Fruit fly (Drosophila melanogaster): ENCODE results near the gene CG18577.

Gene CG18577

DNA sequence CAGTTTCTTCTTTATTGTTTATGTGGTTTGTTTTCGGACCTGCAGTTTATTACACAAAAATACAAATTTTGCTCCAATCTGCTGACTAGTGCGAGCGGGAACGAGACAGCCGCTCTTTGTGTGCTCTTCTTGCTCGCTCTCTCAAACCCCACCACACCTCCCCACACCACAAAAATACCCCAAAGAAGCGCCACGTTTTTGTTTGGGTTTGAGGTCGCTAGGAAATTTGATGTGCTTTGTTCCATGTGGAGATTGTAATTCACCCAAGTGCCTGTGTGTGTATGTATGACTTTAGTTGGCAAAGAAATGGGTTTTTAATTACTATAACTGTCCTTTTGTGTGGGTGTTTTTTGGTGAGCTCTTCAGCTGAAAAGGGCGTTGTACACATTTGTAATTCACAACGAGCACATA lies 2.2 kb downstream of the CG18577 start (continued):
- TF ChIP-seq Ets96B (tag; optimal IDR thresholded peaks at IDR 0.05) = no peak
- TF ChIP-seq esn (GFP tag; optimal IDR thresholded peaks at IDR 0.05) = no peak
- TF ChIP-seq pdm3 (GFP tag; optimal IDR thresholded peaks at IDR 0.05) = no peak
- TF ChIP-seq Sox102F (GFP tag; optimal IDR thresholded peaks at IDR 0.05) = no peak
- no peak for TF ChIP-seq fd59A (GFP tag; optimal IDR thresholded peaks at IDR 0.05)
- TF ChIP-seq CG11294 (GFP tag; IDR thresholded peaks at IDR 0.05) = no peak
- no peak for TF ChIP-seq dac (GFP tag; optimal IDR thresholded peaks at IDR 0.05)
- no peak for TF ChIP-seq CG31627 (GFP tag; optimal IDR thresholded peaks at IDR 0.05)
- no peak for TF ChIP-seq CG6792 (GFP tag; optimal IDR thresholded peaks at IDR 0.05)
- TF ChIP-seq Gug (GFP tag; IDR thresholded peaks at IDR 0.05) = no peak
- TF ChIP-seq CG10631 (GFP tag; optimal IDR thresholded peaks at IDR 0.05) = no peak
- no peak for TF ChIP-seq Hr4 (GFP tag; optimal IDR thresholded peaks at IDR 0.05)
- TF ChIP-seq acj6 (GFP tag; optimal IDR thresholded peaks at IDR 0.05) = no peak
- no peak for TF ChIP-seq Sox15 (GFP tag; optimal IDR thresholded peaks at IDR 0.05)
- no peak for TF ChIP-seq Met (GFP tag; optimal IDR thresholded peaks at IDR 0.05)
- no peak for TF ChIP-seq CG7368 (GFP tag; optimal IDR thresholded peaks at IDR 0.05)
- no peak; the same call in 1 of the 2 replicates for TF ChIP-seq CG15336 (GFP tag; IDR thresholded peaks at IDR 0.05)
- TF ChIP-seq CG3032 (tag; optimal IDR thresholded peaks at IDR 0.05) = no peak
- no peak for TF ChIP-seq CG8319 (GFP tag; optimal IDR thresholded peaks at IDR 0.05)
- peak; percentile 25 for TF ChIP-seq Blimp-1 (GFP tag; optimal IDR thresholded peaks at IDR 0.05)
- TF ChIP-seq CG11762 (GFP tag; optimal IDR thresholded peaks at IDR 0.05; ENCODE audit: insufficient read depth) = no peak

DNA sequence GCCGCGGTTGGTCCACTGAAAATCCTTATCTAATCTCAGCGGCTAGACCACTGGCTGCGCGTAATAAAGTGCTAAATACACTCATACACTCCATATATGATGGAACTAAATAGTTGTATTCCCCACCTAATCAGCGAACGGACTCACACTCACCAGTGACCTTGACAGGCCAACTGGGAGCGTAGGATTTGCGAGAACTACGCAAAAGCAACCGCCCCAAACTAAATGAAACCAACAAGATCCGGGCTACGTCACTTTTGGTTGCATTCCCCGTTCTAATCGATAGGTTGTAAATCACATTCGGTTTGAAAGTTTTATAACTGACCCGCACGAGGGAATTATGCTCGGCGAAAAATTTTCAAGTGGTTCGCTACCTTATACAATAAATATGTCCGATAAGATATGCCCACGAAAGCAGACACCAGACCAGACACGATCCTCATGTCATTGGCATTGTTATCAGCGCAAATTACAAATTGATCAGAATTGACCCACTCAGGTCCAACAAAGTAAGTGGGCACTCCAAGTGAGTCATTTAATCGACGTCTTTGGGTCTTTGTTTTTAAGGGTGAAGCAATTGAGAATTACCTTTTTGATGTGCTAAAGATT lies 3.4 kb downstream of the CG18577 start:
- TF ChIP-seq CG4318 (GFP tag; optimal IDR thresholded peaks at IDR 0.05) = no peak
- peak; percentile 28 for TF ChIP-seq dsx (GFP tag; optimal IDR thresholded peaks at IDR 0.05; ENCODE audit: poor library complexity, severe bottlenecking)

DNA sequence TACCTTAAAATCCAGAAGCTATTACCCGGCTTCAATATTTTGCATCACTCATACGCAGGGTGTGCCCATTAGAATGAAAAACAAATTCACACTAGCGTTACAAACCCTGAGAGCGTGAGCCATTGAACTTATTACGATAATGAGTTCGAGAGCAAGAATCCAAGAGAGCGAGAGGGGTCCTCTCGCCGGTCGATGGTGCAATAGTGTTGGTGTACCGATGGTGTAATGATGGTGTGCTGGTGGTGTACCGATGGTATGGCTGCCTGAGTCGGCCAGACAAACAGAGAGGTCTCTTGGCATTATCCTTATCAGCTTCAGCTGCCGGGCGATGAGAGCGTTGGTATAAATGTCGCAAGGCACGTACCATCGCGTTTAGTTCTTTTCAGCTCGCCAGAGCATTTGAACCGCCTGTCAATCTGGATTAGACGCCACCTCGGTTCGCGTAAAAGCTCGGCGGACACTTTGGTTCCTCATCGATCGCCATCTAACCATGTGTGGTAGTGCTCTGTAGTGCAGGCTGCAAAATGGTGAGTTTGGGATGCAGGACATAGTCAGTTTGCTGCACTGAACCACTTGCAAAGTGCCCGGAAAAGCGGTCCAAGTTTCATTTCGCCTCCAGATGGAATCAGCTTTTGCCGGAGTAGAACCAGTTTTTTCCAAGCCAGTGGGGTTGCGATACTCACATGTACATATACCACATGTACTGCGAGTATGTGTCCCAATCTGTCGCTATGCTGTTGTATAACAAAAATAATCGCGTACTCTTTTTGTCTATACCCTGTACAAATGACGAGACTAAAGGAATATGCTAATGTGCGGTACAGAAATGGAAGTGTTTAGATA lies 4.4 kb downstream of the CG18577 start:
- TF ChIP-seq fkh (GFP tag; optimal IDR thresholded peaks at IDR 0.05) (no peak), CG10669 (GFP tag; optimal IDR thresholded peaks at IDR 0.05) (no peak), svp (GFP tag) (peak; percentile 92), dac (GFP tag; optimal IDR thresholded peaks at IDR 0.05) (peak; percentile 38), Eip78C (GFP tag) (no peak), Met (GFP tag; optimal IDR thresholded peaks at IDR 0.05) (no peak), CG7368 (GFP tag; optimal IDR thresholded peaks at IDR 0.05) (no peak), CG11902 (GFP tag; optimal IDR thresholded peaks at IDR 0.05) (no peak), CG4318 (GFP tag; optimal IDR thresholded peaks at IDR 0.05) (no peak), eg (GFP tag; IDR thresholded peaks at IDR 0.05) (no peak), salr (GFP tag; optimal IDR thresholded peaks at IDR 0.05) (no peak), CG8319 (GFP tag; optimal IDR thresholded peaks at IDR 0.05) (no peak), CG11294 (GFP tag; IDR thresholded peaks at IDR 0.05) (peak; percentile 28; the same call in 1 of the 2 replicates), net (GFP tag; optimal IDR thresholded peaks at IDR 0.05) (no peak), Lpt (GFP tag; optimal IDR thresholded peaks at IDR 0.05) (peak; percentile 18), CG8119 (GFP tag; IDR thresholded peaks at IDR 0.05) (no peak; the same call in 2 of the 3 replicates), vri (GFP tag; optimal IDR thresholded peaks at IDR 0.05) (peak; percentile 96), Eip93F (GFP tag; optimal IDR thresholded peaks at IDR 0.05) (no peak), CG1621 (tag; optimal IDR thresholded peaks at IDR 0.05) (peak; percentile 56), Sox15 (GFP tag; optimal IDR thresholded peaks at IDR 0.05) (no peak), pdm3 (GFP tag; optimal IDR thresholded peaks at IDR 0.05) (no peak), Hr4 (GFP tag; optimal IDR thresholded peaks at IDR 0.05) (no peak)

Measured in whole organism, prepupa.